Fruit fly (Drosophila melanogaster): ENCODE measurements around the gene CG42371.
A peak's percentile ranks its signal among the peaks of the same experiment; 100 is the strongest.

The CG42371 gene

DNA sequence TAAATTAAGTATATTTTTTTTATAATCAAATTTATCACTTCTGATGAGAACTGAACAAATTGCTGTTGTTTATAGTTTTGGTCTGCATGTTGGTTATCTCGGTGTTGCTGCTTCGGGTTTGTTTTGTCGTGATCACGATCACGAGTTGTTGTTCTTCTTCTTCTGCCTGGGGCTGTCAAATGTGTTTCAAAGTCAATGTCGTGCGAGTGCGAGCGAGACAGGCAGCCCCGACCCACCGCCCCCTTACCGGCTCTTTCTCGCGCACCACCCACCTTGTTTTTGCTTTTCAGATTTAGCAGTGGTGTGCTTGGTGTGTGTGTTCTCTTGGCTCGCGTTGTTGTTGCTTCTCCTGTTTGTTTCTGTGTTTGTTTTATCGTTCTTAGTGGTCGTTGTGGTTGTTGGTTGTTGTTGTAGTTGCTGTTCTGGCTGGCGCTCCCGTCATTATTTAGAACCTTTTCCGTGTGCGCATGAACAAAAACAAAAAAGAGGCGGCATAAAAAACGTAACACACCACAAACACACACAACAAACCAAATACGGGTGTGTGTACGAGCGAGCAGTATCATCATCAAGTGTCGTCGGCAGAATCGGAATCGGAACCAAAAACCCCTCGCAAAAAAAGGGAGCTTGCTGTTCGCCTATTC is 19.4 kb downstream of the CG42371 start, which contains the start of gene COX7AL2:
COX7AL2 (minus strand) TSS at position 438 of the 644 bp plus-strand sequence.
- peak; percentile 63 for TF ChIP-seq psq (GFP tag; optimal IDR thresholded peaks at IDR 0.05)
- peak; percentile 8 for TF ChIP-seq dmrt93B (GFP tag; optimal IDR thresholded peaks at IDR 0.05)
- TF ChIP-seq Rel (GFP tag; optimal IDR thresholded peaks at IDR 0.05), result no peak
- peak; percentile 65 for TF ChIP-seq Rel (tag; optimal IDR thresholded peaks at IDR 0.05)
- TF ChIP-seq woc (GFP tag; optimal IDR thresholded peaks at IDR 0.05), result no peak
- peak in 1 of 2 experiments; percentile 49 for TF ChIP-seq dl (GFP tag; optimal IDR thresholded peaks at IDR 0.05; ENCODE audit: insufficient read depth in 1 of 2, partially characterized antibody in 2 of 2)
- TF ChIP-seq Sp1 (GFP tag; optimal IDR thresholded peaks at IDR 0.05), result peak; percentile 5
- no peak for TF ChIP-seq GATAd (GFP tag; optimal IDR thresholded peaks at IDR 0.05)
- no peak for TF ChIP-seq N (GFP tag; optimal IDR thresholded peaks at IDR 0.05)
- TF ChIP-seq OdsH (GFP tag; optimal IDR thresholded peaks at IDR 0.05), result peak; percentile 44
- TF ChIP-seq foxo (GFP tag; optimal IDR thresholded peaks at IDR 0.05), result peak in 1 of 2 experiments; percentile 46
- peak; percentile 52 for TF ChIP-seq rgr (GFP tag; optimal IDR thresholded peaks at IDR 0.05)
- TF ChIP-seq sage (GFP tag; optimal IDR thresholded peaks at IDR 0.05), result no peak
- peak; percentile 49 for TF ChIP-seq Hr83 (GFP tag; optimal IDR thresholded peaks at IDR 0.05; ENCODE audit: poor library complexity, severe bottlenecking)
- TF ChIP-seq HLH106 (tag; optimal IDR thresholded peaks at IDR 0.05), result peak; percentile 7

- peak; percentile 96 for TF ChIP-seq CrebA (GFP tag; optimal IDR thresholded peaks at IDR 0.05; ENCODE audit: borderline replicate concordance)
- no peak for TF ChIP-seq Rel (GFP tag; optimal IDR thresholded peaks at IDR 0.05)
- peak; percentile 90 for TF ChIP-seq Rel (tag; optimal IDR thresholded peaks at IDR 0.05)
- peak; percentile 57 for TF ChIP-seq jim (GFP tag; optimal IDR thresholded peaks at IDR 0.05)
- peak; percentile 13 for TF ChIP-seq dsf (GFP tag; optimal IDR thresholded peaks at IDR 0.05; ENCODE audit: borderline replicate concordance)
- no peak for TF ChIP-seq usp (GFP tag; optimal IDR thresholded peaks at IDR 0.05)
- peak; percentile 93 for TF ChIP-seq Hr83 (GFP tag; optimal IDR thresholded peaks at IDR 0.05; ENCODE audit: poor library complexity, severe bottlenecking)
- TF ChIP-seq pan (optimal IDR thresholded peaks at IDR 0.05), result no peak
- TF ChIP-seq OdsH (GFP tag; optimal IDR thresholded peaks at IDR 0.05), result peak; percentile 69
- TF ChIP-seq dl (GFP tag; optimal IDR thresholded peaks at IDR 0.05; ENCODE audit: insufficient read depth in 1 of 2, partially characterized antibody in 2 of 2), result peak; percentile 87 to 92
- peak; percentile 50 for TF ChIP-seq brk (GFP tag; optimal IDR thresholded peaks at IDR 0.05)
- TF ChIP-seq Dfd (GFP tag; optimal IDR thresholded peaks at IDR 0.05), result no peak
- TF ChIP-seq Vsx2 (GFP tag; optimal IDR thresholded peaks at IDR 0.05; ENCODE audit: partially characterized antibody), result peak; percentile 97
- peak; percentile 59 for TF ChIP-seq fru (GFP tag; optimal IDR thresholded peaks at IDR 0.05)
- TF ChIP-seq Myc (optimal IDR thresholded peaks at IDR 0.05), result peak; percentile 89
- TF ChIP-seq Hnf4 (GFP tag; optimal IDR thresholded peaks at IDR 0.05), result peak; percentile 44
- peak; percentile 43 for TF ChIP-seq N (GFP tag; optimal IDR thresholded peaks at IDR 0.05)
- no peak for TF ChIP-seq lola (GFP tag; optimal IDR thresholded peaks at IDR 0.05)
- TF ChIP-seq foxo (GFP tag; optimal IDR thresholded peaks at IDR 0.05), result peak; percentile 42 to 75
- no peak for TF ChIP-seq Abd-B (GFP tag; optimal IDR thresholded peaks at IDR 0.05)
- TF ChIP-seq woc (GFP tag; optimal IDR thresholded peaks at IDR 0.05), result peak; percentile 83
- no peak for TF ChIP-seq GATAd (GFP tag; optimal IDR thresholded peaks at IDR 0.05)
- TF ChIP-seq Hr78 (GFP tag; optimal IDR thresholded peaks at IDR 0.05), result no peak
- TF ChIP-seq CG32264 (GFP tag; optimal IDR thresholded peaks at IDR 0.05), result no peak
- no peak for TF ChIP-seq Mio (GFP tag; optimal IDR thresholded peaks at IDR 0.05)
- TF ChIP-seq Dif (GFP tag; optimal IDR thresholded peaks at IDR 0.05; ENCODE audit: partially characterized antibody), result peak; percentile 97
- peak; percentile 96 for TF ChIP-seq tai (GFP tag; optimal IDR thresholded peaks at IDR 0.05)
- peak; percentile 78 for TF ChIP-seq h (GFP tag; optimal IDR thresholded peaks at IDR 0.05)
- peak; percentile 75 for TF ChIP-seq sv (GFP tag; optimal IDR thresholded peaks at IDR 0.05)
- TF ChIP-seq sage (GFP tag; optimal IDR thresholded peaks at IDR 0.05), result no peak
- TF ChIP-seq br (GFP tag; optimal IDR thresholded peaks at IDR 0.05), result peak; percentile 41
- peak; percentile 27 for TF ChIP-seq CG9705 (GFP tag; optimal IDR thresholded peaks at IDR 0.05)
- peak; percentile 71 for TF ChIP-seq psq (GFP tag; optimal IDR thresholded peaks at IDR 0.05)
- peak; percentile 68 for TF ChIP-seq Sp1 (GFP tag; optimal IDR thresholded peaks at IDR 0.05)
- peak; percentile 69 for TF ChIP-seq Jra (GFP tag; optimal IDR thresholded peaks at IDR 0.05)
- TF ChIP-seq HLH106 (tag; optimal IDR thresholded peaks at IDR 0.05), result peak; percentile 76
- TF ChIP-seq rgr (GFP tag; optimal IDR thresholded peaks at IDR 0.05), result peak; percentile 64
- TF ChIP-seq ey (GFP tag; optimal IDR thresholded peaks at IDR 0.05), result peak; percentile 67
- peak; percentile 55 for TF ChIP-seq dmrt93B (GFP tag; optimal IDR thresholded peaks at IDR 0.05)
Measured at dm6 chr2L:2196590-2197474, 20.2 kb downstream of the CG42371 start.

Data from whole organism, wandering third instar larva.